Worm (Caenorhabditis elegans) whole organism, L1 larva: ENCODE measurements around the gene C50B6.3.

Experiments
- Y116A8C.19 ChIP-seq: sonication (generic microtip); optimal IDR thresholded peaks from 2 replicates; lab custom pipeline; 2016; ENCODE audit warnings: missing compliant biosample characterization, missing genetic modification characterization, borderline replicate concordance
- blmp-1 ChIP-seq: fragments of 150-350 bp; optimal IDR thresholded peaks from 2 replicates; lab custom pipeline; 2014; ENCODE audit warnings: missing biosample characterization, missing genetic modification characterization
- ceh-8 ChIP-seq: fragments of 200-800 bp; sonication (Bioruptor generic); optimal IDR thresholded peaks from 2 replicates; lab custom pipeline; 2018; ENCODE audit warnings: mild to moderate bottlenecking, missing genetic modification characterization, moderate library complexity, missing compliant biosample characterization
- elt-3 ChIP-seq, 6 experiments: fragments of 150-350 bp in 1 of 6; sonication (generic microtip); optimal IDR thresholded peaks; 2 replicates each; lab custom pipeline; 2017 to 2018; ENCODE audit warnings: missing biosample characterization in 6 of 6, missing genetic modification characterization in 6 of 6, inconsistent platforms in 1 of 6
- fkh-8 ChIP-seq: sonication (generic microtip); optimal IDR thresholded peaks from 2 replicates; lab custom pipeline; 2016; ENCODE audit warnings: mild to moderate bottlenecking, missing genetic modification characterization, missing compliant biosample characterization
- grh-1 ChIP-seq: fragments of 200-800 bp; sonication (Bioruptor generic); IDR thresholded peaks from 2 replicates; pipeline ENCODE4 v1.3.6; 2022; ENCODE audit warnings: missing genetic modification reagents, missing genetic modification characterization, missing compliant biosample characterization
- lin-14 ChIP-seq: fragments of 200-800 bp; sonication (Bioruptor generic); optimal IDR thresholded peaks from 2 replicates; lab custom pipeline; 2018; ENCODE audit warnings: mild to moderate bottlenecking, missing genetic modification characterization, moderate library complexity, missing compliant biosample characterization
- lir-3 ChIP-seq: sonication (generic microtip); optimal IDR thresholded peaks from 2 replicates; lab custom pipeline; 2016; ENCODE audit warnings: mild to moderate bottlenecking, missing genetic modification characterization, moderate library complexity, missing compliant biosample characterization; ENCODE audit not compliant: poor library complexity
- mab-9 ChIP-seq: fragments of 200-800 bp; sonication (Bioruptor generic); IDR thresholded peaks from 2 replicates; pipeline ENCODE4 v1.3.6; 2022; ENCODE audit warnings: missing genetic modification reagents, missing genetic modification characterization, missing compliant biosample characterization
- mdl-1 ChIP-seq, 2 experiments: fragments of 150-350 bp; optimal IDR thresholded peaks; 2 replicates each; lab custom pipeline; 2014 to 2017; ENCODE audit warnings: missing biosample characterization in 2 of 2, missing genetic modification characterization in 2 of 2, inconsistent platforms in 1 of 2
- nhr-47 ChIP-seq: sonication (generic microtip); optimal IDR thresholded peaks from 2 replicates; lab custom pipeline; 2016; ENCODE audit warnings: mild to moderate bottlenecking, missing genetic modification characterization, moderate library complexity, missing compliant biosample characterization
- nhr-84 ChIP-seq: sonication (generic microtip); optimal IDR thresholded peaks from 2 replicates; lab custom pipeline; 2017; ENCODE audit warnings: missing biosample characterization, missing genetic modification characterization
- nhr-90 ChIP-seq: sonication (generic microtip); optimal IDR thresholded peaks from 2 replicates; lab custom pipeline; 2016; ENCODE audit warnings: mild to moderate bottlenecking, missing genetic modification characterization, missing compliant biosample characterization; ENCODE audit not compliant: poor library complexity
- rnt-1 ChIP-seq: sonication (generic microtip); optimal IDR thresholded peaks from 2 replicates; lab custom pipeline; 2016; ENCODE audit warnings: mild to moderate bottlenecking, missing genetic modification characterization, moderate library complexity, missing compliant biosample characterization
- swsn-7 ChIP-seq: sonication (generic microtip); optimal IDR thresholded peaks from 2 replicates; lab custom pipeline; 2016; ENCODE audit warnings: missing genetic modification characterization, missing compliant biosample characterization
- unc-62 ChIP-seq: fragments of 150-350 bp; optimal IDR thresholded peaks from 2 replicates; lab custom pipeline; 2014; ENCODE audit warnings: missing biosample characterization, missing genetic modification reagents, missing genetic modification characterization
- vab-15 ChIP-seq: sonication (generic microtip); optimal IDR thresholded peaks from 2 replicates; lab custom pipeline; 2017; ENCODE audit warnings: missing genotype, mild to moderate bottlenecking, missing genetic modification characterization, missing compliant biosample characterization

The C50B6.3 gene

ce11 chrV:13364227-13364626 lies 50.9 kb downstream of the C50B6.3 start:
- TF ChIP-seq vab-15 (tag; lab: Kevin White, UChicago): no peak
- no peak for TF ChIP-seq mdl-1 (tag; optimal IDR thresholded peaks at IDR 0.05; lab: Kevin White, UChicago)
- no peak for TF ChIP-seq Y116A8C.19 (tag; lab: Kevin White, UChicago)
- TF ChIP-seq mab-9 (GFP tag; lab: Robert Waterston, UW): no peak
- no peak for TF ChIP-seq fkh-8
- TF ChIP-seq unc-62 (GFP tag; lab: Kevin White, UChicago): no peak
- TF ChIP-seq elt-3 (tag; optimal IDR thresholded peaks at IDR 0.05; lab: Kevin White, UChicago): no peak
- no peak for TF ChIP-seq lin-14 (GFP tag; lab: Kevin White, UChicago)
- TF ChIP-seq lir-3 (tag; lab: Kevin White, UChicago): no peak
- TF ChIP-seq rnt-1: no peak
- no peak for TF ChIP-seq blmp-1
- no peak for TF ChIP-seq nhr-90 (tag; lab: Kevin White, UChicago)
- TF ChIP-seq swsn-7: no peak
- TF ChIP-seq nhr-84 (tag; lab: Kevin White, UChicago): no peak
- TF ChIP-seq nhr-47 (tag; lab: Kevin White, UChicago): no peak
- TF ChIP-seq ceh-8 (GFP tag; lab: Kevin White, UChicago): no peak
- TF ChIP-seq grh-1 (GFP tag; lab: Robert Waterston, UW): no peak
